Worm (Caenorhabditis elegans): Measurements from ENCODE around the gene F20H11.1.

- no peak for TF ChIP-seq egl-27 (tag; optimal IDR thresholded peaks at IDR 0.05)
- no peak for TF ChIP-seq unc-39 (tag; optimal IDR thresholded peaks at IDR 0.05)
- peak; percentile 19 for TF ChIP-seq fos-1 (tag; optimal IDR thresholded peaks at IDR 0.05)
- no peak for TF ChIP-seq lin-13 (GFP tag; optimal IDR thresholded peaks at IDR 0.05)
- no peak for TF ChIP-seq nhr-237 (tag; optimal IDR thresholded peaks at IDR 0.05)
- no peak for TF ChIP-seq nhr-23 (tag; optimal IDR thresholded peaks at IDR 0.05)
- no peak for TF ChIP-seq aly-2 (tag; optimal IDR thresholded peaks at IDR 0.05)
- no peak for TF ChIP-seq nhr-25 (tag; optimal IDR thresholded peaks at IDR 0.05)
- no peak for TF ChIP-seq blmp-1 (tag; optimal IDR thresholded peaks at IDR 0.05; ENCODE audit: insufficient read depth)
- no peak for TF ChIP-seq unc-62 (GFP tag; optimal IDR thresholded peaks at IDR 0.05)
- no peak for TF ChIP-seq alr-1 (tag; optimal IDR thresholded peaks at IDR 0.05)
- no peak for TF ChIP-seq skn-1 (tag; optimal IDR thresholded peaks at IDR 0.05)
- no peak for TF ChIP-seq lsy-2 (tag; optimal IDR thresholded peaks at IDR 0.05)
These were observed 11.2 kb upstream of the F20H11.1 start for ce11 chrIII:6603185-6603584.
